Worm (Caenorhabditis elegans) whole organism, midembryonic: ENCODE measurements around the gene chil-5.

Source experiments
- T22C8.4 ChIP-seq: fragments of 200-800 bp; sonication (Bioruptor generic); IDR thresholded peaks from 2 replicates; pipeline ENCODE4 v1.3.6; 2022; ENCODE audit warnings: missing genetic modification characterization, missing compliant biosample characterization
- cog-1 ChIP-seq: sonication (generic microtip); optimal IDR thresholded peaks from 2 replicates; lab custom pipeline; 2016; ENCODE audit warnings: missing genetic modification characterization, missing compliant biosample characterization
- flt-1 ChIP-seq: fragments of 200-800 bp; sonication (Bioruptor generic); IDR thresholded peaks from 2 replicates; pipeline ENCODE4 v1.3.6; 2022; ENCODE audit warnings: missing genetic modification characterization, missing compliant biosample characterization
- ref-1 ChIP-seq: fragments of 200-800 bp; sonication (Bioruptor generic); conservative IDR thresholded peaks from 2 replicates; pipeline ENCODE4 v1.3.6; 2022; ENCODE audit warnings: missing genetic modification reagents, missing genetic modification characterization, missing compliant biosample characterization
- tab-1 ChIP-seq: fragments of 200-800 bp; sonication (Bioruptor generic); IDR thresholded peaks from 2 replicates; pipeline ENCODE4 v1.3.6; 2022; ENCODE audit warnings: missing genetic modification characterization, missing compliant biosample characterization
- ztf-23 ChIP-seq: fragments of 200-800 bp; sonication (Bioruptor generic); IDR thresholded peaks from 2 replicates; pipeline ENCODE4 v1.3.6; 2022; ENCODE audit warnings: missing genetic modification reagents, missing genetic modification characterization, missing compliant biosample characterization

ce11 chrII:9862147-9862546 is 2.7 kb upstream of the chil-5 start, which contains the start of gene C08H9.18:
- TF ChIP-seq T22C8.4: no peak
- TF ChIP-seq ztf-23 (GFP tag; lab: Robert Waterston, UW): no peak
- TF ChIP-seq flt-1: no peak
- no peak for TF ChIP-seq tab-1 (GFP tag; lab: Robert Waterston, UW)
- no peak for TF ChIP-seq ref-1
- no peak for TF ChIP-seq cog-1 (tag; lab: Kevin White, UChicago)
